Worm (Caenorhabditis elegans) whole organism, L4 larva: ENCODE data around the gene F54C9.14.
A peak's percentile ranks its signal among the peaks of the same experiment; 100 is the strongest.

Experiments
- F10B5.3 ChIP-seq: sonication (generic microtip); optimal IDR thresholded peaks from 2 replicates; lab custom pipeline; 2016; ENCODE audit warnings: mild to moderate bottlenecking, missing genetic modification characterization, missing compliant biosample characterization
- F37D6.2 ChIP-seq: sonication (generic microtip); optimal IDR thresholded peaks from 2 replicates; lab custom pipeline; 2016; ENCODE audit warnings: mild to moderate bottlenecking, missing genetic modification characterization, missing compliant biosample characterization
- F44E2.7 ChIP-seq: fragments of 200-800 bp; sonication (Bioruptor generic); IDR thresholded peaks from 2 replicates; pipeline ENCODE4 v2.1.2; 2022; ENCODE audit warnings: missing genetic modification characterization, missing compliant biosample characterization
- F49E8.2 ChIP-seq: sonication (generic microtip); optimal IDR thresholded peaks from 2 replicates; lab custom pipeline; 2016; ENCODE audit warnings: missing compliant biosample characterization, mild to moderate bottlenecking, missing genetic modification characterization, borderline replicate concordance
- T20F7.1 ChIP-seq: fragments of 200-800 bp; sonication (Bioruptor generic); optimal IDR thresholded peaks from 2 replicates; lab custom pipeline; 2018; ENCODE audit warnings: mild to moderate bottlenecking, missing genetic modification characterization, missing compliant biosample characterization
- T26A8.4 ChIP-seq: fragments of 200-800 bp; sonication (Bioruptor generic); IDR thresholded peaks from 2 replicates; pipeline ENCODE4 v1.3.6; 2022; ENCODE audit warnings: missing genetic modification characterization, missing compliant biosample characterization
- Y48G9A.11 ChIP-seq: fragments of 200-800 bp; sonication (Bioruptor generic); IDR thresholded peaks from 2 replicates; pipeline ENCODE4 v1.3.6; 2022; ENCODE audit warnings: missing genetic modification reagents, missing genetic modification characterization, missing compliant biosample characterization
- aly-2 ChIP-seq: sonication (generic microtip); optimal IDR thresholded peaks from 2 replicates; lab custom pipeline; 2018; ENCODE audit warnings: missing biosample characterization, missing genetic modification characterization
- attf-4 ChIP-seq: sonication (generic microtip); optimal IDR thresholded peaks from 3 replicates; lab custom pipeline; 2017; ENCODE audit warnings: missing biosample characterization, missing genetic modification characterization
- ceh-28 ChIP-seq: fragments of 150-350 bp; optimal IDR thresholded peaks from 2 replicates; lab custom pipeline; 2014; ENCODE audit warnings: missing biosample characterization, missing genetic modification reagents, missing genetic modification characterization
- ceh-32 ChIP-seq: sonication (generic microtip); optimal IDR thresholded peaks from 2 replicates; lab custom pipeline; 2016; ENCODE audit warnings: mild to moderate bottlenecking, missing genetic modification characterization, missing compliant biosample characterization; ENCODE audit not compliant: poor library complexity
- ceh-62 ChIP-seq: sonication (generic microtip); optimal IDR thresholded peaks from 2 replicates; lab custom pipeline; 2017; ENCODE audit warnings: missing biosample characterization, missing genetic modification characterization
- ces-1 ChIP-seq: fragments of 150-350 bp; sonication (generic microtip); optimal IDR thresholded peaks from 4 replicates; lab custom pipeline; 2014; ENCODE audit warnings: missing biosample characterization, missing genetic modification reagents, missing genetic modification characterization
- ctbp-1 ChIP-seq: fragments of 200-800 bp; sonication (Bioruptor generic); IDR thresholded peaks from 2 replicates; pipeline ENCODE4 v1.3.6; 2022; ENCODE audit warnings: missing genetic modification reagents, missing genetic modification characterization, missing compliant biosample characterization
- daf-12 ChIP-seq: fragments of 150-350 bp; optimal IDR thresholded peaks from 2 replicates; lab custom pipeline; 2014; ENCODE audit warnings: missing biosample characterization, missing genetic modification reagents, missing genetic modification characterization
- daf-8 ChIP-seq: fragments of 200-800 bp; sonication (Bioruptor generic); IDR thresholded peaks from 2 replicates; pipeline ENCODE4 v1.3.6; 2022; ENCODE audit warnings: missing genetic modification characterization, missing compliant biosample characterization
- dpl-1 ChIP-seq: fragments of 150-350 bp; optimal IDR thresholded peaks from 2 replicates; lab custom pipeline; 2014; ENCODE audit warnings: missing biosample characterization, missing genetic modification reagents, missing genetic modification characterization
- dve-1 ChIP-seq: sonication (generic microtip); optimal IDR thresholded peaks from 2 replicates; lab custom pipeline; 2017; ENCODE audit warnings: antibody characterized with exemption, mild to moderate bottlenecking, missing genetic modification characterization, missing compliant biosample characterization; ENCODE audit not compliant: insufficient read depth
- fkh-10 ChIP-seq: fragments of 150-350 bp; optimal IDR thresholded peaks from 2 replicates; lab custom pipeline; 2014; ENCODE audit warnings: missing biosample characterization, missing genetic modification reagents, missing genetic modification characterization
- fos-1 ChIP-seq: fragments of 150-350 bp; optimal IDR thresholded peaks from 2 replicates; lab custom pipeline; 2014; ENCODE audit warnings: missing biosample characterization, missing genetic modification characterization
- hmg-1.1 ChIP-seq: fragments of 200-800 bp; sonication (Bioruptor generic); IDR thresholded peaks from 2 replicates; pipeline ENCODE4 v1.3.6; 2022; ENCODE audit warnings: missing genetic modification reagents, missing genetic modification characterization, missing compliant biosample characterization
- lim-7 ChIP-seq: fragments of 200-800 bp; sonication (Bioruptor generic); IDR thresholded peaks from 2 replicates; pipeline ENCODE4 v1.3.6; 2022; ENCODE audit warnings: missing genetic modification characterization, missing compliant biosample characterization
- lin-1 ChIP-seq: fragments of 200-800 bp; sonication (Bioruptor generic); IDR thresholded peaks from 2 replicates; pipeline ENCODE4 v1.3.6; 2022; ENCODE audit warnings: missing genetic modification reagents, missing genetic modification characterization, missing compliant biosample characterization
- lin-13 ChIP-seq: fragments of 150-350 bp; optimal IDR thresholded peaks from 2 replicates; lab custom pipeline; 2014; ENCODE audit warnings: missing biosample characterization, missing genetic modification reagents, missing genetic modification characterization
- lin-15B ChIP-seq: fragments of 150-350 bp; sonication (generic microtip); optimal IDR thresholded peaks from 3 replicates; lab custom pipeline; 2014; ENCODE audit warnings: missing biosample characterization, missing genetic modification characterization
- lin-29 ChIP-seq: fragments of 200-800 bp; sonication (Bioruptor generic); IDR thresholded peaks from 2 replicates; pipeline ENCODE4 v1.3.6; 2022; ENCODE audit warnings: missing genetic modification reagents, missing genetic modification characterization, missing compliant biosample characterization
- lin-38 ChIP-seq: fragments of 200-800 bp; sonication (Bioruptor generic); IDR thresholded peaks from 2 replicates; pipeline ENCODE4 v1.3.6; 2022; ENCODE audit warnings: missing genetic modification reagents, missing genetic modification characterization, missing compliant biosample characterization
- lir-3 ChIP-seq: sonication (generic microtip); optimal IDR thresholded peaks from 2 replicates; lab custom pipeline; 2016; ENCODE audit warnings: mild to moderate bottlenecking, missing genetic modification characterization, missing compliant biosample characterization
- madf-9 ChIP-seq: fragments of 200-800 bp; sonication (Bioruptor generic); conservative IDR thresholded peaks from 2 replicates; pipeline ENCODE4 v1.3.6; 2022; ENCODE audit warnings: missing genetic modification reagents, missing genetic modification characterization, missing compliant biosample characterization
- mdt-29 ChIP-seq: fragments of 200-800 bp; sonication (Bioruptor generic); IDR thresholded peaks from 2 replicates; pipeline ENCODE4 v1.3.6; 2022; ENCODE audit warnings: missing genetic modification reagents, missing genetic modification characterization, missing compliant biosample characterization
- mes-2 ChIP-seq: sonication (generic microtip); optimal IDR thresholded peaks from 2 replicates; lab custom pipeline; 2016; ENCODE audit warnings: missing genotype, mild to moderate bottlenecking, missing genetic modification characterization, missing compliant biosample characterization; ENCODE audit not compliant: poor library complexity, severe bottlenecking
- mxl-2 ChIP-seq: fragments of 200-800 bp; sonication (Bioruptor generic); conservative IDR thresholded peaks from 2 replicates; pipeline ENCODE4 v1.3.6; 2022; ENCODE audit warnings: missing genetic modification reagents, missing genetic modification characterization, missing compliant biosample characterization
- mxl-3 ChIP-seq: fragments of 200-800 bp; sonication (Bioruptor generic); optimal IDR thresholded peaks from 2 replicates; lab custom pipeline; 2018; ENCODE audit warnings: mild to moderate bottlenecking, missing genetic modification characterization, missing compliant biosample characterization
- nhr-102 ChIP-seq: sonication (generic microtip); optimal IDR thresholded peaks from 2 replicates; lab custom pipeline; 2016; ENCODE audit warnings: mild to moderate bottlenecking, missing genetic modification characterization, moderate library complexity, missing compliant biosample characterization
- nhr-11 ChIP-seq: fragments of 150-350 bp; optimal IDR thresholded peaks from 2 replicates; lab custom pipeline; 2014; ENCODE audit warnings: missing biosample characterization, missing genetic modification characterization
- nhr-111 ChIP-seq: fragments of 200-800 bp; sonication (Bioruptor generic); optimal IDR thresholded peaks from 2 replicates; lab custom pipeline; 2018; ENCODE audit warnings: mild to moderate bottlenecking, missing genetic modification characterization, missing compliant biosample characterization
- nhr-48 ChIP-seq: sonication (generic microtip); optimal IDR thresholded peaks from 2 replicates; lab custom pipeline; 2016; ENCODE audit warnings: mild to moderate bottlenecking, missing genetic modification characterization, missing compliant biosample characterization
- pha-4 ChIP-seq, 2 experiments: fragments of 150-350 bp in 1 of 2; fragments of 200-800 bp in 1 of 2; sonication (Bioruptor generic) in 1 of 2; IDR thresholded peaks in 1 of 2; optimal IDR thresholded peaks in 1 of 2; 2 replicates each; pipeline versions ENCODE4 v1.3.6 to Lab custom; 2014 to 2022; ENCODE audit warnings: missing genetic modification characterization in 2 of 2, missing genetic modification reagents in 2 of 2, missing biosample characterization in 1 of 2, missing compliant biosample characterization in 1 of 2
- php-3 ChIP-seq: fragments of 200-800 bp; sonication (Bioruptor generic); IDR thresholded peaks from 2 replicates; pipeline ENCODE4 v1.3.6; 2022; ENCODE audit warnings: missing genetic modification reagents, missing genetic modification characterization, missing compliant biosample characterization
- set-16 ChIP-seq: fragments of 200-800 bp; sonication (Bioruptor generic); IDR thresholded peaks from 2 replicates; pipeline ENCODE4 v1.3.6; 2022; ENCODE audit warnings: missing genetic modification reagents, missing genetic modification characterization, missing compliant biosample characterization
- snpc-4 ChIP-seq: fragments of 150-350 bp; optimal IDR thresholded peaks from 2 replicates; lab custom pipeline; 2014; ENCODE audit warnings: missing biosample characterization, missing genetic modification characterization
- spr-3 ChIP-seq: fragments of 200-800 bp; sonication (Bioruptor generic); optimal IDR thresholded peaks from 2 replicates; lab custom pipeline; 2018; ENCODE audit warnings: mild to moderate bottlenecking, missing genetic modification characterization, missing compliant biosample characterization
- tag-97 ChIP-seq: fragments of 200-800 bp; sonication (Bioruptor generic); IDR thresholded peaks from 2 replicates; pipeline ENCODE4 v1.3.6; 2022; ENCODE audit warnings: missing genetic modification characterization, missing compliant biosample characterization
- tra-1 ChIP-seq: fragments of 200-800 bp; sonication (Bioruptor generic); IDR thresholded peaks from 2 replicates; pipeline ENCODE4 v1.3.6; 2022; ENCODE audit warnings: missing genetic modification reagents, missing genetic modification characterization, missing compliant biosample characterization
- unc-130 ChIP-seq: sonication (generic microtip); optimal IDR thresholded peaks from 2 replicates; lab custom pipeline; 2016; ENCODE audit warnings: missing genetic modification reagents, missing genetic modification characterization, missing compliant biosample characterization
- unc-62 ChIP-seq, 3 experiments: fragments of 150-350 bp in 1 of 3; sonication (generic microtip); optimal IDR thresholded peaks in 2 of 3; peaks in 1 of 3; 1 replicate in 1 of 3; 2 replicates in 2 of 3; lab custom pipeline; 2014 to 2017; ENCODE audit warnings: missing biosample characterization in 3 of 3, missing genetic modification characterization in 3 of 3, missing genetic modification reagents in 3 of 3, missing genotype in 1 of 3
- zag-1 ChIP-seq: fragments of 150-350 bp; optimal IDR thresholded peaks from 2 replicates; lab custom pipeline; 2014; ENCODE audit warnings: missing biosample characterization, missing genetic modification characterization
- zfp-2 ChIP-seq: sonication (generic microtip); optimal IDR thresholded peaks from 2 replicates; lab custom pipeline; 2016; ENCODE audit warnings: mild to moderate bottlenecking, missing genetic modification characterization, missing compliant biosample characterization
- zfp-3 ChIP-seq: fragments of 200-800 bp; sonication (Bioruptor generic); conservative IDR thresholded peaks from 2 replicates; pipeline ENCODE4 v1.3.6; 2022; ENCODE audit warnings: missing genetic modification reagents, missing genetic modification characterization, missing compliant biosample characterization
- ztf-7 ChIP-seq: fragments of 150-350 bp; optimal IDR thresholded peaks from 2 replicates; lab custom pipeline; 2014; ENCODE audit warnings: missing biosample characterization, missing genetic modification characterization

The F54C9.14 gene

ce11 chrII:8561227-8561626, 875 bp upstream of the F54C9.14 start, which contains the start of gene iff-2 (continued):
- TF ChIP-seq dpl-1 (peak; percentile 97), pha-4 (GFP tag; IDR thresholded peaks at IDR 0.05; lab: Robert Waterston, UW) (peak; percentile 96), pha-4 (tag; optimal IDR thresholded peaks at IDR 0.05; lab: Kevin White, UChicago) (no peak), F49E8.2 (tag; lab: Kevin White, UChicago) (no peak), daf-8 (no peak), ces-1 (peak; percentile 77), zag-1 (tag; lab: Kevin White, UChicago) (peak; percentile 81), zfp-3 (GFP tag; lab: Robert Waterston, UW) (peak; percentile 97), ceh-28 (tag; lab: Kevin White, UChicago) (peak; percentile 41), nhr-111 (GFP tag; lab: Kevin White, UChicago) (no peak), fos-1 (tag; lab: Kevin White, UChicago) (peak; percentile 58), lin-29 (peak; percentile 88), lin-15B (tag; lab: Kevin White, UChicago) (peak; percentile 98), lin-38 (GFP tag; lab: Robert Waterston, UW) (peak; percentile 100), nhr-11 (tag; lab: Kevin White, UChicago) (peak; percentile 100), set-16 (peak; percentile 73), F10B5.3 (peak; percentile 75), php-3 (peak; percentile 95), F44E2.7 (GFP tag; lab: Robert Waterston, UW) (no peak), tag-97 (GFP tag; lab: Robert Waterston, UW) (0 out of 2 replicates have a peak, but pooled peaks have one; percentile 78), nhr-48 (peak; percentile 95), ctbp-1 (GFP tag; lab: Robert Waterston, UW) (peak; percentile 98), snpc-4 (tag; lab: Kevin White, UChicago) (peak; percentile 70), lir-3 (peak; percentile 76), zfp-2 (tag; lab: Kevin White, UChicago) (peak; percentile 100), Y48G9A.11 (GFP tag; lab: Robert Waterston, UW) (no peak; the same call in 1 of the 2 replicates), F37D6.2 (peak; percentile 95), hmg-1.1 (GFP tag; lab: Robert Waterston, UW) (peak; percentile 99), ceh-32 (tag; lab: Kevin White, UChicago) (peak; percentile 68), unc-130 (GFP tag; lab: Kevin White, UChicago) (peak; percentile 51), mdt-29 (GFP tag; lab: Robert Waterston, UW) (no peak; the same call in none of the 2 replicates), daf-12 (tag; lab: Kevin White, UChicago) (no peak), unc-62 (GFP tag; optimal IDR thresholded peaks at IDR 0.05 in 1 of 2; lab: Kevin White, UChicago) (peak; percentile 14 to 100), unc-62 (tag; optimal IDR thresholded peaks at IDR 0.05; lab: Kevin White, UChicago) (peak; percentile 51), madf-9 (GFP tag; lab: Robert Waterston, UW) (peak; percentile 95), lin-13 (GFP tag; lab: Kevin White, UChicago) (peak; percentile 99), ztf-7 (tag; lab: Kevin White, UChicago) (peak; percentile 87), attf-4 (tag; lab: Kevin White, UChicago) (no peak), mes-2 (tag; lab: Kevin White, UChicago) (peak; percentile 97), lim-7 (GFP tag; lab: Robert Waterston, UW) (peak; percentile 70; the same call in 1 of the 2 replicates), spr-3 (peak; percentile 93), mxl-2 (GFP tag; lab: Robert Waterston, UW) (peak; percentile 92), T26A8.4 (GFP tag; lab: Robert Waterston, UW) (peak; percentile 97), aly-2 (tag; lab: Kevin White, UChicago) (peak; percentile 19), ceh-62 (tag; lab: Kevin White, UChicago) (no peak), nhr-102 (tag; lab: Kevin White, UChicago) (peak; percentile 97), mxl-3 (GFP tag; lab: Kevin White, UChicago) (peak; percentile 100), lin-1 (peak; percentile 96), fkh-10 (peak; percentile 99), T20F7.1 (GFP tag; lab: Kevin White, UChicago) (peak; percentile 97), dve-1 (tag; lab: Kevin White, UChicago) (peak; percentile 100), tra-1 (GFP tag; lab: Robert Waterston, UW) (peak; percentile 98)
